Worm (Caenorhabditis elegans) whole organism, L2 larva: ENCODE measurements around the gene che-2.

Source experiments
- ama-1 ChIP-seq: fragments of 150-350 bp; optimal IDR thresholded peaks from 2 replicates; lab custom pipeline; 2018; ENCODE audit warnings: inconsistent platforms
- crh-2 ChIP-seq: sonication (generic microtip); optimal IDR thresholded peaks from 2 replicates; lab custom pipeline; 2017; ENCODE audit warnings: missing biosample characterization, missing genetic modification characterization
- elt-3 ChIP-seq: sonication (generic microtip); optimal IDR thresholded peaks from 2 replicates; lab custom pipeline; 2017; ENCODE audit warnings: missing biosample characterization, missing genetic modification characterization
- gmeb-1 ChIP-seq: fragments of 150-350 bp; optimal IDR thresholded peaks from 2 replicates; lab custom pipeline; 2014; ENCODE audit warnings: missing biosample characterization, missing genetic modification characterization
- lin-39 ChIP-seq: fragments of 150-350 bp; optimal IDR thresholded peaks from 2 replicates; lab custom pipeline; 2014; ENCODE audit warnings: missing biosample characterization, missing genetic modification reagents, missing genetic modification characterization
- lsy-2 ChIP-seq, 2 experiments: fragments of 150-350 bp in 1 of 2; sonication (generic microtip) in 1 of 2; optimal IDR thresholded peaks; 2 replicates each; lab custom pipeline; 2014 to 2017; ENCODE audit warnings: missing biosample characterization in 2 of 2, missing genetic modification characterization in 2 of 2
- mab-5 ChIP-seq: fragments of 150-350 bp; optimal IDR thresholded peaks from 2 replicates; lab custom pipeline; 2014; ENCODE audit warnings: missing biosample characterization, missing genetic modification characterization
- nhr-129 ChIP-seq: fragments of 150-350 bp; optimal IDR thresholded peaks from 2 replicates; lab custom pipeline; 2014; ENCODE audit warnings: missing biosample characterization, missing genetic modification characterization
- nhr-21 ChIP-seq: fragments of 150-350 bp; optimal IDR thresholded peaks from 2 replicates; lab custom pipeline; 2014; ENCODE audit warnings: missing biosample characterization, missing genetic modification characterization
- unc-62 ChIP-seq: fragments of 150-350 bp; optimal IDR thresholded peaks from 2 replicates; lab custom pipeline; 2014; ENCODE audit warnings: missing biosample characterization, missing genetic modification reagents, missing genetic modification characterization
- ztf-1 ChIP-seq: fragments of 200-800 bp; sonication (Bioruptor generic); conservative IDR thresholded peaks from 2 replicates; pipeline ENCODE4 v1.3.6; 2022; ENCODE audit warnings: missing genetic modification characterization, missing compliant biosample characterization
- ztf-4 ChIP-seq: fragments of 150-350 bp; optimal IDR thresholded peaks from 2 replicates; lab custom pipeline; 2014; ENCODE audit warnings: missing biosample characterization, missing genetic modification characterization

che-2 gene

ce11 chrX:535728-536127 lies 54.5 kb downstream of the che-2 start, which contains the start of gene F28C10.3 (continued):
- TF ChIP-seq mab-5 (tag; lab: Kevin White, UChicago): peak; percentile 79
- TF ChIP-seq lin-39 (tag; lab: Kevin White, UChicago): no peak
- peak; percentile 94 for TF ChIP-seq nhr-21 (tag; lab: Kevin White, UChicago)
- TF ChIP-seq ztf-4: peak; percentile 14
- TF ChIP-seq nhr-129 (tag; lab: Kevin White, UChicago): peak; percentile 94
- peak; percentile 55 to 88 for TF ChIP-seq lsy-2 (tag; optimal IDR thresholded peaks at IDR 0.05; lab: Kevin White, UChicago)
- TF ChIP-seq ama-1 (lab: Kevin White, UChicago): no peak
- TF ChIP-seq elt-3 (tag; lab: Kevin White, UChicago): no peak
- TF ChIP-seq gmeb-1: no peak
- TF ChIP-seq ztf-1 (GFP tag; lab: Robert Waterston, UW): no peak
- peak; percentile 50 for TF ChIP-seq unc-62
- TF ChIP-seq crh-2 (tag; lab: Kevin White, UChicago): peak; percentile 97
